Worm (Caenorhabditis elegans): ENCODE data around the gene clec-255.

DNA sequence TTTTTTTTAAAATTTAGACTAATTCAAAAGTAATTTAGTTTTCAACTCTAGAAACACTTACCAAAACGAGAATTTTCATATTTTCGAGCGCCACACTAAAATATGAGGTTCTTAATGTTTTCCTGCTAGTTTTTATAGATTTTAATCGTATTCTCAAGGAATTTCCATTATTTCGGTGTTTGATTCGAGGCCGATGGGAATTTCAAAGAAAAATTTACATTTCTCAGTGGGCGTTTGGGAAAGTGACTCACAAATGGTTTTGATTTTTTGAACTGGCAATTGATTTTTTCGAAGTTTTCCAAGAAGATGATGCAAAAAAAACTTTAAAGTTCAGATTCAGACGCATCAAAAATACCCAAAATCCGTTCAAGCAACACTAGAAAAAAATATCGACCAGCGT lies 31.6 kb upstream of the clec-255 start, which contains the start of gene C54E10.11:
- TF ChIP-seq pha-4 (tag; optimal IDR thresholded peaks at IDR 0.05) (no peak), nfya-2 (GFP tag; IDR thresholded peaks at IDR 0.05) (no peak), C17E4.6 (GFP tag; IDR thresholded peaks at IDR 0.05) (no peak), him-1 (tag; optimal IDR thresholded peaks at IDR 0.05) (no peak), ets-4 (GFP tag; optimal IDR thresholded peaks at IDR 0.05) (no peak), B0019.2 (GFP tag; conservative IDR thresholded peaks at IDR 0.05) (no peak), attf-3 (GFP tag; conservative IDR thresholded peaks at IDR 0.05) (no peak), hmg-1.2 (GFP tag; IDR thresholded peaks at IDR 0.05) (no peak), sea-2 (GFP tag; IDR thresholded peaks at IDR 0.05) (no peak)
